Worm (Caenorhabditis elegans): ENCODE measurements around the gene unc-45.

- TF ChIP-seq tbx-2 (tag; optimal IDR thresholded peaks at IDR 0.05) (no peak), dve-1 (tag; optimal IDR thresholded peaks at IDR 0.05) (no peak), ceh-48 (tag; optimal IDR thresholded peaks at IDR 0.05) (no peak), F13H6.1 (tag; optimal IDR thresholded peaks at IDR 0.05) (no peak), ceh-45 (GFP tag; IDR thresholded peaks at IDR 0.05) (no peak), hlh-13 (GFP tag; optimal IDR thresholded peaks at IDR 0.05) (no peak), ceh-34 (tag; optimal IDR thresholded peaks at IDR 0.05) (no peak)
These were observed 2.9 kb upstream of the unc-45 start, which contains the start of gene F30H5.5 for ce11 chrIII:488464-488863.
